Worm (Caenorhabditis elegans) whole organism, L4 larva: ENCODE measurements around the gene K09F5.4.

Experiments used
- D1046.2 ChIP-seq: fragments of 200-800 bp; sonication (Bioruptor generic); IDR thresholded peaks from 2 replicates; pipeline ENCODE4 v1.3.6; 2022; ENCODE audit warnings: missing genetic modification characterization, missing compliant biosample characterization
- F10B5.3 ChIP-seq: sonication (generic microtip); optimal IDR thresholded peaks from 2 replicates; lab custom pipeline; 2016; ENCODE audit warnings: mild to moderate bottlenecking, missing genetic modification characterization, missing compliant biosample characterization
- F26F4.8 ChIP-seq: fragments of 200-800 bp; sonication (Bioruptor generic); conservative IDR thresholded peaks from 2 replicates; pipeline ENCODE4 v1.3.6; 2022; ENCODE audit warnings: missing genetic modification characterization, missing compliant biosample characterization
- F37D6.2 ChIP-seq: sonication (generic microtip); optimal IDR thresholded peaks from 2 replicates; lab custom pipeline; 2016; ENCODE audit warnings: mild to moderate bottlenecking, missing genetic modification characterization, missing compliant biosample characterization
- F44E2.7 ChIP-seq: fragments of 200-800 bp; sonication (Bioruptor generic); IDR thresholded peaks from 2 replicates; pipeline ENCODE4 v2.1.2; 2022; ENCODE audit warnings: missing genetic modification characterization, missing compliant biosample characterization
- F49E8.2 ChIP-seq: sonication (generic microtip); optimal IDR thresholded peaks from 2 replicates; lab custom pipeline; 2016; ENCODE audit warnings: missing compliant biosample characterization, mild to moderate bottlenecking, missing genetic modification characterization, borderline replicate concordance
- T26A8.4 ChIP-seq: fragments of 200-800 bp; sonication (Bioruptor generic); IDR thresholded peaks from 2 replicates; pipeline ENCODE4 v1.3.6; 2022; ENCODE audit warnings: missing genetic modification characterization, missing compliant biosample characterization
- Y48G9A.11 ChIP-seq: fragments of 200-800 bp; sonication (Bioruptor generic); IDR thresholded peaks from 2 replicates; pipeline ENCODE4 v1.3.6; 2022; ENCODE audit warnings: missing genetic modification reagents, missing genetic modification characterization, missing compliant biosample characterization
- Y75B8A.6 ChIP-seq: fragments of 200-800 bp; sonication (Bioruptor generic); IDR thresholded peaks from 2 replicates; pipeline ENCODE4 v1.3.6; 2022; ENCODE audit warnings: missing genetic modification reagents, missing genetic modification characterization, missing compliant biosample characterization
- aha-1 ChIP-seq: fragments of 150-350 bp; peaks from one replicate; lab custom pipeline; 2014; ENCODE audit warnings: missing biosample characterization, missing genetic modification characterization
- attf-4 ChIP-seq: sonication (generic microtip); optimal IDR thresholded peaks from 3 replicates; lab custom pipeline; 2017; ENCODE audit warnings: missing biosample characterization, missing genetic modification characterization
- ceh-28 ChIP-seq: fragments of 150-350 bp; optimal IDR thresholded peaks from 2 replicates; lab custom pipeline; 2014; ENCODE audit warnings: missing biosample characterization, missing genetic modification reagents, missing genetic modification characterization
- ces-1 ChIP-seq: fragments of 150-350 bp; sonication (generic microtip); optimal IDR thresholded peaks from 4 replicates; lab custom pipeline; 2014; ENCODE audit warnings: missing biosample characterization, missing genetic modification reagents, missing genetic modification characterization
- cey-2 ChIP-seq: sonication (generic microtip); optimal IDR thresholded peaks from 3 replicates; lab custom pipeline; 2017; ENCODE audit warnings: missing genetic modification characterization, mild to moderate bottlenecking, missing compliant biosample characterization, antibody characterized with exemption, borderline replicate concordance; ENCODE audit not compliant: insufficient read depth
- ctbp-1 ChIP-seq: fragments of 200-800 bp; sonication (Bioruptor generic); IDR thresholded peaks from 2 replicates; pipeline ENCODE4 v1.3.6; 2022; ENCODE audit warnings: missing genetic modification reagents, missing genetic modification characterization, missing compliant biosample characterization
- daf-12 ChIP-seq: fragments of 150-350 bp; optimal IDR thresholded peaks from 2 replicates; lab custom pipeline; 2014; ENCODE audit warnings: missing biosample characterization, missing genetic modification reagents, missing genetic modification characterization
- daf-19 ChIP-seq: fragments of 200-800 bp; sonication (Bioruptor generic); conservative IDR thresholded peaks from 2 replicates; pipeline ENCODE4 v1.3.6; 2022; ENCODE audit warnings: missing genetic modification characterization, missing compliant biosample characterization
- daf-8 ChIP-seq: fragments of 200-800 bp; sonication (Bioruptor generic); IDR thresholded peaks from 2 replicates; pipeline ENCODE4 v1.3.6; 2022; ENCODE audit warnings: missing genetic modification characterization, missing compliant biosample characterization
- dmd-8 ChIP-seq: fragments of 200-800 bp; sonication (Bioruptor generic); IDR thresholded peaks from 2 replicates; pipeline ENCODE4 v1.3.6; 2022; ENCODE audit warnings: missing genetic modification characterization, missing compliant biosample characterization
- dpl-1 ChIP-seq: fragments of 150-350 bp; optimal IDR thresholded peaks from 2 replicates; lab custom pipeline; 2014; ENCODE audit warnings: missing biosample characterization, missing genetic modification reagents, missing genetic modification characterization
- duxl-1 ChIP-seq: sonication (generic microtip); optimal IDR thresholded peaks from 2 replicates; lab custom pipeline; 2016; ENCODE audit warnings: mild to moderate bottlenecking, missing genetic modification characterization, moderate library complexity, missing compliant biosample characterization; ENCODE audit not compliant: poor library complexity
- egl-27 ChIP-seq: sonication (generic microtip); optimal IDR thresholded peaks from 3 replicates; lab custom pipeline; 2017; ENCODE audit warnings: missing biosample characterization, missing genetic modification reagents, missing genetic modification characterization
- egl-43 ChIP-seq: fragments of 200-800 bp; sonication (Bioruptor generic); IDR thresholded peaks from 2 replicates; pipeline ENCODE4 v1.3.6; 2022; ENCODE audit warnings: missing genetic modification reagents, missing genetic modification characterization, missing compliant biosample characterization
- fkh-10 ChIP-seq: fragments of 150-350 bp; optimal IDR thresholded peaks from 2 replicates; lab custom pipeline; 2014; ENCODE audit warnings: missing biosample characterization, missing genetic modification reagents, missing genetic modification characterization
- hlh-11 ChIP-seq: fragments of 200-800 bp; sonication (Bioruptor generic); optimal IDR thresholded peaks from 2 replicates; lab custom pipeline; 2018; ENCODE audit warnings: mild to moderate bottlenecking, missing genetic modification characterization, missing compliant biosample characterization
- lin-1 ChIP-seq: fragments of 200-800 bp; sonication (Bioruptor generic); IDR thresholded peaks from 2 replicates; pipeline ENCODE4 v1.3.6; 2022; ENCODE audit warnings: missing genetic modification reagents, missing genetic modification characterization, missing compliant biosample characterization
- lin-13 ChIP-seq: fragments of 150-350 bp; optimal IDR thresholded peaks from 2 replicates; lab custom pipeline; 2014; ENCODE audit warnings: missing biosample characterization, missing genetic modification reagents, missing genetic modification characterization
- lin-38 ChIP-seq: fragments of 200-800 bp; sonication (Bioruptor generic); IDR thresholded peaks from 2 replicates; pipeline ENCODE4 v1.3.6; 2022; ENCODE audit warnings: missing genetic modification reagents, missing genetic modification characterization, missing compliant biosample characterization
- lin-39 ChIP-seq: fragments of 150-350 bp; optimal IDR thresholded peaks from 2 replicates; lab custom pipeline; 2014; ENCODE audit warnings: missing biosample characterization, missing genetic modification reagents, missing genetic modification characterization
- lir-3 ChIP-seq: sonication (generic microtip); optimal IDR thresholded peaks from 2 replicates; lab custom pipeline; 2016; ENCODE audit warnings: mild to moderate bottlenecking, missing genetic modification characterization, missing compliant biosample characterization
- mep-1 ChIP-seq: fragments of 150-350 bp; sonication (generic microtip); optimal IDR thresholded peaks from 3 replicates; lab custom pipeline; 2014; ENCODE audit warnings: missing biosample characterization, missing genetic modification characterization
- mxl-3 ChIP-seq: fragments of 200-800 bp; sonication (Bioruptor generic); optimal IDR thresholded peaks from 2 replicates; lab custom pipeline; 2018; ENCODE audit warnings: mild to moderate bottlenecking, missing genetic modification characterization, missing compliant biosample characterization
- nhr-10 ChIP-seq: fragments of 150-350 bp; optimal IDR thresholded peaks from 2 replicates; lab custom pipeline; 2014; ENCODE audit warnings: missing biosample characterization, missing genetic modification characterization
- nhr-25 ChIP-seq: sonication (generic microtip); optimal IDR thresholded peaks from 2 replicates; lab custom pipeline; 2017; ENCODE audit warnings: missing genetic modification characterization, mild to moderate bottlenecking, missing compliant biosample characterization, antibody characterized with exemption, moderate library complexity, borderline replicate concordance; ENCODE audit not compliant: insufficient read depth
- nhr-28 ChIP-seq: fragments of 150-350 bp; optimal IDR thresholded peaks from 2 replicates; lab custom pipeline; 2014; ENCODE audit warnings: missing biosample characterization, missing genetic modification characterization
- nhr-42 ChIP-seq: fragments of 200-800 bp; sonication (Bioruptor generic); IDR thresholded peaks from 2 replicates; pipeline ENCODE4 v1.3.6; 2022; ENCODE audit warnings: missing genetic modification characterization, missing compliant biosample characterization
- nhr-76 ChIP-seq: fragments of 150-350 bp; optimal IDR thresholded peaks from 2 replicates; lab custom pipeline; 2014; ENCODE audit warnings: missing biosample characterization, missing genetic modification characterization
- saeg-2 ChIP-seq: fragments of 200-800 bp; sonication (Bioruptor generic); IDR thresholded peaks from 2 replicates; pipeline ENCODE4 v1.3.6; 2022; ENCODE audit warnings: missing genetic modification reagents, missing genetic modification characterization, missing compliant biosample characterization
- skn-1 ChIP-seq: fragments of 150-350 bp; optimal IDR thresholded peaks from 2 replicates; lab custom pipeline; 2014; ENCODE audit warnings: missing biosample characterization, missing genetic modification characterization
- spr-1 ChIP-seq: sonication (generic microtip); optimal IDR thresholded peaks from 2 replicates; lab custom pipeline; 2016; ENCODE audit warnings: mild to moderate bottlenecking, missing genetic modification characterization, missing compliant biosample characterization
- tag-97 ChIP-seq: fragments of 200-800 bp; sonication (Bioruptor generic); IDR thresholded peaks from 2 replicates; pipeline ENCODE4 v1.3.6; 2022; ENCODE audit warnings: missing genetic modification characterization, missing compliant biosample characterization
- tra-1 ChIP-seq: fragments of 200-800 bp; sonication (Bioruptor generic); IDR thresholded peaks from 2 replicates; pipeline ENCODE4 v1.3.6; 2022; ENCODE audit warnings: missing genetic modification reagents, missing genetic modification characterization, missing compliant biosample characterization
- unc-62 ChIP-seq, 3 experiments: fragments of 150-350 bp in 1 of 3; sonication (generic microtip); optimal IDR thresholded peaks in 2 of 3; peaks in 1 of 3; 1 replicate in 1 of 3; 2 replicates in 2 of 3; lab custom pipeline; 2014 to 2017; ENCODE audit warnings: missing biosample characterization in 3 of 3, missing genetic modification characterization in 3 of 3, missing genetic modification reagents in 3 of 3, missing genotype in 1 of 3
- zip-11 ChIP-seq: fragments of 200-800 bp; sonication (Bioruptor generic); IDR thresholded peaks from 2 replicates; pipeline ENCODE4 v1.3.6; 2022; ENCODE audit warnings: missing genetic modification characterization, missing compliant biosample characterization
- ztf-11 ChIP-seq: fragments of 150-350 bp; optimal IDR thresholded peaks from 2 replicates; lab custom pipeline; 2014; ENCODE audit warnings: missing biosample characterization, missing genetic modification characterization

Gene K09F5.4

DNA sequence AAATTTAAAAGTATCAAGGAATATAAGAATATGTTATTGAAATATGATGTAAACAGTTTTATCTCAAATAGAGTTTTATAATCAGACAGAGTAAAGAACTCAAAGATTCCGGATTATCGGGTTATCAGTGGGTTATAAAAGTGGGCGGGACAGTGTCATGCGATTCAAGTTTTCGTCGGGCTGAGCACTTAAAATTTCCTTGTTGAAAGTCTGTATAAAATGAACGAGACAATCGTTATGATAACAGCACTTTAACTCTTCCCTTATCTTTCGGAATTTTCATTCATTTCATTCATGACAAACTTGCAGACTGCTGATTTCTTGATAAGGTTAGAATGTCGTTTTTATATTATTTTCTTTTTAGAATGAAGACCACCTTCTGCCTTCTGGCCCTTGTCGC is 15.1 kb upstream of the K09F5.4 start, which contains the start of gene spp-14 (continued):
- TF ChIP-seq ctbp-1 (no peak), D1046.2 (GFP tag; lab: Robert Waterston, UW) (no peak), skn-1 (no peak), ceh-28 (tag; lab: Kevin White, UChicago) (no peak), F10B5.3 (tag; lab: Kevin White, UChicago) (no peak), lin-38 (no peak), lin-1 (0 out of 2 replicates have a peak, but pooled peaks have one; percentile 38), ces-1 (GFP tag; lab: Kevin White, UChicago) (no peak), T26A8.4 (GFP tag; lab: Robert Waterston, UW) (no peak), nhr-42 (GFP tag; lab: Robert Waterston, UW) (no peak), duxl-1 (tag; lab: Kevin White, UChicago) (no peak), zip-11 (GFP tag; lab: Robert Waterston, UW) (no peak), Y48G9A.11 (no peak), F44E2.7 (GFP tag; lab: Robert Waterston, UW) (no peak), aha-1 (tag; lab: Kevin White, UChicago) (no peak), lir-3 (tag; lab: Kevin White, UChicago) (no peak), nhr-10 (tag; lab: Kevin White, UChicago) (no peak), F49E8.2 (tag; lab: Kevin White, UChicago) (no peak), mxl-3 (GFP tag; lab: Kevin White, UChicago) (no peak), Y75B8A.6 (no peak), attf-4 (no peak), ztf-11 (tag; lab: Kevin White, UChicago) (no peak), lin-13 (no peak), hlh-11 (peak; percentile 81), daf-19 (GFP tag; lab: Robert Waterston, UW) (no peak), daf-12 (no peak), saeg-2 (GFP tag; lab: Robert Waterston, UW) (no peak), daf-8 (no peak), tag-97 (GFP tag; lab: Robert Waterston, UW) (no peak), cey-2 (tag; lab: Kevin White, UChicago) (no peak), spr-1 (tag; lab: Kevin White, UChicago) (no peak), tra-1 (GFP tag; lab: Robert Waterston, UW) (0 out of 2 replicates have a peak, but pooled peaks have one; percentile 23), F37D6.2 (tag; lab: Kevin White, UChicago) (no peak), egl-27 (tag; lab: Kevin White, UChicago) (no peak), mep-1 (no peak), dmd-8 (GFP tag; lab: Robert Waterston, UW) (no peak), dpl-1 (GFP tag; lab: Kevin White, UChicago) (no peak), F26F4.8 (GFP tag; lab: Robert Waterston, UW) (no peak), fkh-10 (GFP tag; lab: Kevin White, UChicago) (no peak)

DNA sequence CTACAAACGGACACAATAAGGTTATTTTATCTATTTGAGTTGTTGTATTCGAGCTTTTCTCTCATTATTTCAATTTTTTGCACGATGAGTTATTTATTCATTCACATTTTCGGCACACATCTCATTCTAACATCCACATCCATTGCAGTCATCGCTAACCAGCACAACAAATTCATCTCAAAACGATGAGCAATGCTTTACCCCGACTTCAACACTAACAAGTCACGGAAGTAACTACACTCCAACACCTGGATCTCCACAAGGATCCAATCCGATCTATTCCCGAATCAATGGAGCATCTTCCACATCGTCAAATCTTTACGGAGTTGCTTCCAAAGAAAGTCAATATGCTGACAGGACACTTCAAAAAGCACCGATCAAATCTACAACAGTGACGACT is 13.6 kb upstream of the K09F5.4 start:
- no peak for TF ChIP-seq lin-39 (tag; lab: Kevin White, UChicago)
- TF ChIP-seq egl-43: no peak
- TF ChIP-seq aha-1 (tag; lab: Kevin White, UChicago): peak; percentile 72
- TF ChIP-seq nhr-25 (tag; lab: Kevin White, UChicago): no peak
- no peak for TF ChIP-seq lin-38
- no peak for TF ChIP-seq nhr-28 (tag; lab: Kevin White, UChicago)
- TF ChIP-seq unc-62 (GFP tag; optimal IDR thresholded peaks at IDR 0.05 in 1 of 2; lab: Kevin White, UChicago): peak in 1 of 2 experiments; percentile 94
- TF ChIP-seq unc-62 (tag; optimal IDR thresholded peaks at IDR 0.05; lab: Kevin White, UChicago): no peak
- no peak for TF ChIP-seq nhr-76 (tag; lab: Kevin White, UChicago)
- no peak for TF ChIP-seq Y48G9A.11
